Worm (Caenorhabditis elegans): ENCODE measurements around the gene C33F10.11.
A peak's percentile ranks its signal among the peaks of the same experiment; 100 is the strongest.
"Not testable (repeated sequence)": the region's sequence is repeated elsewhere in the genome, so short reads cannot be mapped to it uniquely, and the experiment has no call there.

Gene C33F10.11

ce11 chrII:4863357-4863756 lies 28.7 kb upstream of the C33F10.11 start, which contains the start of the genes mpst-4 and F11G11.14:
Gene mpst-4 (minus strand): TSS chrII:4863457.
Gene F11G11.14 (plus strand): TSS chrII:4863681.
- TF ChIP-seq him-1 (tag; optimal IDR thresholded peaks at IDR 0.05) (no peak), dao-5 (tag; optimal IDR thresholded peaks at IDR 0.05) (no peak), W03F9.2 (tag; optimal IDR thresholded peaks at IDR 0.05) (no peak)

DNA sequence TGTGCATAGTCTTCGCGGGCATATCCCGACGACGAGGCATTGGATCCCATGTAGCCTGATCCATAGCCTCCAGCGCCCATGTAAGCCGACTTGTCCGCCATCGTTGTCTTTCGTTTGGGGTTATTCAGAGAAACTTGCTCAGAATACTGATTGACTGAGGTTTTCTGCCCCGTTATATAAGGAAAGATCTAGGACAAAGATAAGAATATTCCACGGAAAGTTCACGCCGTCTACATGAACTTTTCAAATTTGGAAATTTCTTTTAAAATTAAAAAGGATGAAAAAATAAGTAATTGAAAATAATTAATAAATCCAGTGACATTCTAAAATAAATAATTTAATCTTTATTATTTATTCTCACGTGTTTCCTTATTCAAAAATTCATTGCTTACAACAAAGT lies 25.6 kb upstream of the C33F10.11 start, which contains the start of the genes nspd-5 and F11G11.4:
Gene nspd-5, minus strand, starts transcription at position 101 of the 400 bp plus-strand sequence.
Gene F11G11.4, plus strand, starts transcription at position 335 of the 400 bp plus-strand sequence.
- not testable (repeated sequence) for TF ChIP-seq W03F9.2, him-1, dao-5 (tag; optimal IDR thresholded peaks at IDR 0.05)

DNA sequence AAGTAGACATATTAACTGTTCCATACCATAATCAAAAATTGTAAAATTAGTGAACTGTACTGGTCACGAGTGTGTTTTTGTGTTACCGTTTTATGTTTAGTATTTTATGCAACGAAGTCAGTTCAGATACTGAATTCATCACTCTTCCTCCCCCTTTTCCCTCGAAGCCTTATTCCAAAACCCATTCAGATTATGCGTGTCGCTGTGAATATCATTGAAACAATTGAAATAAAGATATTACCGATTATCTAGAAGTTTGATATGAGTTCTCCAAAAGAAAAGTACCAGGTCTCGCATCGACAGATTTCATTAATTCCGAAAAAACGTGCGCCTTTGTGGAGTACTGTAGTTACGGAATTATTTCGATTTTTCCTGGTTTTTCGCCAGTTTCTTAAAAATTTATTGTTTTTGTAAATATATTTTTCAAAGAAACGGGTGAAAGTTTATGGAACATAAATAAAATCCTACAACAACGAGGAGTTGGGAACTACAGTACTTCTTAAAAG lies 24.3 kb upstream of the C33F10.11 start:
- no peak for TF ChIP-seq dao-5 (tag; optimal IDR thresholded peaks at IDR 0.05)
- TF ChIP-seq him-1 (tag; optimal IDR thresholded peaks at IDR 0.05) = no peak
- no peak for TF ChIP-seq W03F9.2 (tag; optimal IDR thresholded peaks at IDR 0.05)

DNA sequence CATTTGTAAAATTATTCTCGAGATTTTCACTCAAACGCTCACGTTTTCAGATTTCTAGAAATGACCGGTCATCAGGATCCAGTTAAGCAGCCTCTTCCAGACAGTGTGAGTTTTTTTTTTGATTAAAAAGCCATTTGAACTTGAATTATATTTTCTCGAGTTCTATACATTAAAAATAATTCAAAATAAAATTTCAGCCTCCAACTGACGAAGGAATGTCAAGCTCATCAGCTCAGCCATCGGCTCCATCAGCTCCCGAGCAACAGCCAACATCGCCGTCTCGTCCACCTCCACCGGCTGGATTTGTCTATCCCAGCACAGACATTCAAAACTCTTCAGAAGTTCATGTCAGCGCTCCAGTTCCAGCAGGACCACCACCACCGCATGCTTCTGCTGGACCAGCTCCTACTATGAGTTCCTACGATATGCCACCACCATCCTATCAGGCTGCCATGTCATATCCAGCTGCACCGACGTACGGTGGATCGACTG lies 23.3 kb upstream of the C33F10.11 start, which contains the start of gene F11G11.5:
Gene F11G11.5, plus strand, starts transcription at position 51 of the 492 bp plus-strand sequence.
- TF ChIP-seq dao-5 (tag; optimal IDR thresholded peaks at IDR 0.05) (no peak), him-1 (tag; optimal IDR thresholded peaks at IDR 0.05) (no peak)

- no peak for TF ChIP-seq him-1 (tag; optimal IDR thresholded peaks at IDR 0.05)
- no peak for TF ChIP-seq dao-5 (tag; optimal IDR thresholded peaks at IDR 0.05)
- no peak for TF ChIP-seq W03F9.2 (tag; optimal IDR thresholded peaks at IDR 0.05)
Observed at ce11 chrII:4857086-4857485, 22.4 kb upstream of the C33F10.11 start.

ce11 chrII:4856113-4856512 lies 21.5 kb upstream of the C33F10.11 start:
- TF ChIP-seq W03F9.2 (tag; optimal IDR thresholded peaks at IDR 0.05) (peak; percentile 5), dao-5 (tag; optimal IDR thresholded peaks at IDR 0.05) (no peak)

DNA sequence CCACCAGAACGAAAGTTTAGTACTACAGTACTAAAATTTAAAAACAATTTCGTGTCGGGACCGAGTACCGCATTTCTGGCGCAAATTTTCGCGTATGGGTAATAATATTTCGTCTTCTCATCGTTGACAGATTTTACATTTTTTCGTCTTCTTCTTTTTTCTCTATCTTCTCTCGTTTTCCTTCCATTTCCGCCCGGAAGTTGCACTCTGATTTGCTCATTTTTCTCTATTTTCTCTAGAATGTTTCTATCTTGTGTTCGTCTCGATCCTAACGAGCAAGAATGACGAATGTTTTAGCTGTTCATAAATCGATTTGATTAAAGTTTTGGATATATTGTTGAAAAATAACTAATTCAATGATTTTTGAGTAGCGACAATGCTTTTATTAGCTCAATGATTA lies 20.8 kb upstream of the C33F10.11 start:
- TF ChIP-seq W03F9.2 (tag; optimal IDR thresholded peaks at IDR 0.05) (no peak), him-1 (tag; optimal IDR thresholded peaks at IDR 0.05) (peak; percentile 0), dao-5 (tag; optimal IDR thresholded peaks at IDR 0.05) (no peak)

DNA sequence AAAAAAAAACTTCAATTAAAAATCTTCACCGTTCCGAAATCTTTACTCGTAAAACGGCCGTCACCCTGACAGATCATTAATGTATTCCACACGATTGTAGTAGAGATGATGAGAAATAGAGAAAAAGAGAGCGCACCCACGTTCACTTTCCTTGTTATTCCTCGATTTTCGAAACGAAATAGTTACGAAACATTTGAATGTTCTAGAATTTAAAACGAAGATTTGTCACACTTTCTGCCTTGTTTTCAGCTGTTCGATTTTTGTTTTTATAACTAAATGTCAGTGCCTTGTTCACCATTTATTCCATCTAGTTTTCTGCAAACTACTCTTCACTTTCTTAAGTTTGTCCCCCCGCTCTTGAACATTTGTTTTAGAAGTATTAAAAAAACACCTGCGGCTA lies 20.1 kb upstream of the C33F10.11 start:
- TF ChIP-seq dao-5 (tag; optimal IDR thresholded peaks at IDR 0.05) (no peak), W03F9.2 (tag; optimal IDR thresholded peaks at IDR 0.05) (no peak), him-1 (tag; optimal IDR thresholded peaks at IDR 0.05) (no peak)

- TF ChIP-seq W03F9.2 (tag; optimal IDR thresholded peaks at IDR 0.05) = peak; percentile 97
- TF ChIP-seq him-1 (tag; optimal IDR thresholded peaks at IDR 0.05) = peak; percentile 92
- TF ChIP-seq dao-5 (tag; optimal IDR thresholded peaks at IDR 0.05) = no peak
Observed at ce11 chrII:4851594-4852106, 17.0 kb upstream of the C33F10.11 start, which contains the start of gene dnj-9. Gene dnj-9 (plus strand): TSS chrII:4852056.

DNA sequence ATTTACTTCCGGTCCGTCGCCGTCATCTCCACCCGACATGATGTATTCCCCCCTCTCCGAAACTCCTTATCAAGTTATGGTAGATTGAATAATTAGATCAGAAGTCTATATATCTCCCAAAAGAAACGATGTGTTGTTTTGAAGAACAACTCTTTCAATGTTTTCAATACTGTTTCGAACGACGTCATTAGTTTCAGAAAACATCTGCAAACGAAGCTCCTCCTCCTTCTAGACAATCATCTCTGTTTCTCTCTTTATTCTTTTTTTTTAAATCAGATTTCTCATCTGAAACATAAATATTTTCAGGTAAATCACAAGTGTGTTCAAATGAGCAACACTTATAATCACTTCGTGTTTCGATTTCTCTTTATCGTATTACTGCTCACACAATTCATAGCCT lies 15.2 kb upstream of the C33F10.11 start, which contains the start of gene T23B7.3:
Gene T23B7.3, plus strand, starts transcription at position 301 of the 400 bp plus-strand sequence.
- TF ChIP-seq him-1 (tag; optimal IDR thresholded peaks at IDR 0.05) = no peak
- no peak for TF ChIP-seq dao-5 (tag; optimal IDR thresholded peaks at IDR 0.05)
- no peak for TF ChIP-seq W03F9.2 (tag; optimal IDR thresholded peaks at IDR 0.05)

ce11 chrII:4842143-4842658 lies 7.5 kb upstream of the C33F10.11 start, which contains the start of the genes T23B7.2 and nspd-4:
Gene T23B7.2 (minus strand): TSS chrII:4842243.
Gene nspd-4 (plus strand): TSS chrII:4842608.
- TF ChIP-seq him-1, dao-5, W03F9.2 (tag; optimal IDR thresholded peaks at IDR 0.05): not testable (repeated sequence)

DNA sequence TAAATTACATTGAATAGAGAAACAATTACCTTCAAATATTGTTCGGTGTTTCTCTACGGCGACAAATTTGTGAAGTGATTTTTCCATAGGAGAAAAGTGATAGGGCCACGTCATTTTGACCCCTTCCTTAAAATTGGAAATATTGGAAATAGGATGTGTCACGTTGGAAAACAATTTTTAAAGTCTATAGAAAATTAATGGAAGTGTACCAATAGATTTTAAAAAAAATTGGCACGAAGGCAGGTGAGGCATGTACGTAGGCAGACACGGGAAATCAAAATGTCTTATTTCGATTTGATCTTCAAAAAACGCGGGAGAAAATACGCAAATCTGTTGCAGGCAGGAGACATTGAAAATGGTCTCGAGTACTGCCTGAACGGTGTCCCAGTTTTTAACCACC lies 3.0 kb upstream of the C33F10.11 start, which contains the start of gene C33F10.12:
Gene C33F10.12, minus strand, starts transcription at position 101 of the 400 bp plus-strand sequence.
- TF ChIP-seq W03F9.2 (tag; optimal IDR thresholded peaks at IDR 0.05) = no peak
- no peak for TF ChIP-seq dao-5 (tag; optimal IDR thresholded peaks at IDR 0.05)
- TF ChIP-seq him-1 (tag; optimal IDR thresholded peaks at IDR 0.05) = no peak

ce11 chrII:4827734-4828609 lies 6.7 kb downstream of the C33F10.11 start, which contains the start of the genes fbxb-88 and tbck-1:
Gene fbxb-88 (minus strand): TSS chrII:4827884.
Gene tbck-1 (plus strand): TSS chrII:4828559.
- no peak for TF ChIP-seq dao-5 (tag; optimal IDR thresholded peaks at IDR 0.05)
- TF ChIP-seq him-1 (tag; optimal IDR thresholded peaks at IDR 0.05) = no peak
- TF ChIP-seq W03F9.2 (tag; optimal IDR thresholded peaks at IDR 0.05) = peak; percentile 35
